Worm (Caenorhabditis elegans): ENCODE data around the gene F52H3.11.
A peak's percentile ranks its signal among the peaks of the same experiment; 100 is the strongest.

The F52H3.11 gene

ce11 chrII:10044961-10045360 lies at the start of gene F52H3.11, which contains the start of gene bath-38:
Gene F52H3.11, minus strand, starts transcription at chrII:10045163.
Gene bath-38, minus strand, starts transcription at chrII:10045270.
- TF ChIP-seq nhr-90 (tag; optimal IDR thresholded peaks at IDR 0.05; ENCODE audit: poor library complexity) (no peak), efl-1 (optimal IDR thresholded peaks at IDR 0.05) (peak; percentile 54 to 56), efl-1 (GFP tag; optimal IDR thresholded peaks at IDR 0.05 in 1 of 2) (peak; percentile 54 to 90), elt-3 (tag; optimal IDR thresholded peaks at IDR 0.05) (peak in 1 of 6 experiments; percentile 37), ztf-11 (tag; optimal IDR thresholded peaks at IDR 0.05) (no peak), lin-14 (GFP tag; optimal IDR thresholded peaks at IDR 0.05) (peak; percentile 64), ama-1 (optimal IDR thresholded peaks at IDR 0.05) (peak; percentile 5), alr-1 (tag; optimal IDR thresholded peaks at IDR 0.05; ENCODE audit: borderline replicate concordance) (no peak), xbp-1 (tag; optimal IDR thresholded peaks at IDR 0.05) (peak; percentile 32), nhr-237 (tag; optimal IDR thresholded peaks at IDR 0.05) (no peak), C16A3.4 (tag; optimal IDR thresholded peaks at IDR 0.05) (peak; percentile 59), nhr-20 (tag; optimal IDR thresholded peaks at IDR 0.05) (peak; percentile 51), ztf-4 (tag; optimal IDR thresholded peaks at IDR 0.05) (peak; percentile 30), blmp-1 (tag; optimal IDR thresholded peaks at IDR 0.05) (peak; percentile 56), lin-35 (GFP tag; optimal IDR thresholded peaks at IDR 0.05) (peak; percentile 24 to 51), aha-1 (tag; optimal IDR thresholded peaks at IDR 0.05) (no peak), nhr-71 (tag; optimal IDR thresholded peaks at IDR 0.05) (peak; percentile 27), lin-15B (tag; optimal IDR thresholded peaks at IDR 0.05) (no peak), nhr-85 (tag) (peak; percentile 69), swsn-7 (tag; optimal IDR thresholded peaks at IDR 0.05) (peak; percentile 36), zag-1 (tag; optimal IDR thresholded peaks at IDR 0.05) (no peak), tbx-2 (tag; optimal IDR thresholded peaks at IDR 0.05) (peak; percentile 39), dpl-1 (GFP tag; optimal IDR thresholded peaks at IDR 0.05) (peak; percentile 15 to 62 (median 53)), lin-39 (tag; optimal IDR thresholded peaks at IDR 0.05) (no peak), mep-1 (tag; optimal IDR thresholded peaks at IDR 0.05) (peak; percentile 57), F16B12.6 (tag; optimal IDR thresholded peaks at IDR 0.05) (peak; percentile 81), ceh-82 (tag; optimal IDR thresholded peaks at IDR 0.05) (peak in 1 of 3 experiments; percentile 25), fkh-8 (tag; optimal IDR thresholded peaks at IDR 0.05) (no peak), skn-1 (tag; optimal IDR thresholded peaks at IDR 0.05) (peak; percentile 37), snu-23 (GFP tag; optimal IDR thresholded peaks at IDR 0.05) (peak; percentile 54), unc-130 (tag; optimal IDR thresholded peaks at IDR 0.05) (peak; percentile 47), lin-13 (GFP tag; optimal IDR thresholded peaks at IDR 0.05) (no peak), lsy-2 (tag; optimal IDR thresholded peaks at IDR 0.05) (peak; percentile 21 to 60), nhr-47 (tag; optimal IDR thresholded peaks at IDR 0.05) (peak; percentile 11), rnt-1 (tag; optimal IDR thresholded peaks at IDR 0.05) (peak; percentile 37)

ce11 chrII:10094190-10094923 lies 49.4 kb upstream of the F52H3.11 start, which contains the start of gene lact-2:
Gene lact-2, plus strand, starts transcription at chrII:10094873.
- TF ChIP-seq blmp-1 (tag; optimal IDR thresholded peaks at IDR 0.05) (peak; percentile 36), skn-1 (tag; optimal IDR thresholded peaks at IDR 0.05) (no peak), pqm-1 (tag; optimal IDR thresholded peaks at IDR 0.05) (no peak), efl-1 (optimal IDR thresholded peaks at IDR 0.05) (no peak), efl-1 (GFP tag; optimal IDR thresholded peaks at IDR 0.05 in 1 of 2) (peak in 1 of 2 experiments; percentile 87), ces-1 (GFP tag; optimal IDR thresholded peaks at IDR 0.05) (no peak), tbx-2 (tag; optimal IDR thresholded peaks at IDR 0.05) (no peak), ceh-8 (GFP tag; optimal IDR thresholded peaks at IDR 0.05) (no peak), ets-5 (GFP tag; IDR thresholded peaks at IDR 0.05) (no peak), elt-2 (tag; optimal IDR thresholded peaks at IDR 0.05) (peak; percentile 57)

Data from whole organism, L1 larva.